Worm (Caenorhabditis elegans) whole organism, L4/young adult: ENCODE measurements around the gene ddx-17.

Experiments used
- W03F9.2 ChIP-seq: fragments of 150-350 bp; optimal IDR thresholded peaks from 2 replicates; lab custom pipeline; 2014; ENCODE audit warnings: missing biosample characterization, missing genetic modification characterization
- dao-5 ChIP-seq: sonication (generic microtip); optimal IDR thresholded peaks from 2 replicates; lab custom pipeline; 2016; ENCODE audit warnings: missing genotype, missing genetic modification characterization, moderate library complexity, missing compliant biosample characterization
- him-1 ChIP-seq: sonication (generic microtip); optimal IDR thresholded peaks from 2 replicates; lab custom pipeline; 2016; ENCODE audit warnings: missing genotype, missing genetic modification reagents, missing genetic modification characterization, missing compliant biosample characterization

DNA sequence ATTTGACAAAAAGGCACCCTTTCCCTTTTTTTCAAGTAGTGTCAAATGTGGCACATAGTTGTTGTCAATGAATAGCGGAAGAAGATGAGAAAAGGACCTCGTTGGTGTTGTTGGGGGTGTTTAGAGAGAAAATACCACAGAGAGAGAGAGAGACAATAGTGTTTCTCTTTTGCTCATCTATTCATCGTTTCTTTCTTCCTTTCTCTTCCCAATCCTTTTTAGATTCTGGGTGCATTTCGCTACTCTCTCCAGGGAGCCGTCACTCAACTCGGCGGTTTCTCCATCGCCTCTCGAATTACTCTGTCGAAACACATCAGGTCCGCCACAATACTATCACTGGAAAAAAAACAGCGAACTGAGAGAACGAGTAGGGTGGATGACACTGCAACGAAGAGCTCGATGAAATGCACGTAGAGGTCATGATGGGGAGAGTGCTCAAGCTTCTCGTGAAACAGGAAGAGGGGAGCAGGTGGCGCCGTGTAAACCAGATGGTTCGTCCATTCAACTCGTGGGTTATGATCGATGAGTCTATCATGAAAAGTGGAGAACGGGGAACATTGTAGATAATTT is 8.2 kb downstream of the ddx-17 start:
- TF ChIP-seq W03F9.2 (tag; lab: Kevin White, UChicago): no peak
- TF ChIP-seq dao-5: no peak
- TF ChIP-seq him-1 (tag; lab: Kevin White, UChicago): no peak
